Fruit fly (Drosophila melanogaster) whole organism, wandering third instar larva: ENCODE measurements around the gene spri.

ENCODE experiments used
- Abd-B ChIP-seq: fragments of >200 bp; optimal IDR thresholded peaks from 2 replicates; lab custom pipeline; 2017; ENCODE audit warnings: missing biosample characterization, missing genetic modification characterization
- CG32264 ChIP-seq: fragments of 200-800 bp; sonication (Bioruptor generic); optimal IDR thresholded peaks from 2 replicates; lab custom pipeline; 2016; ENCODE audit warnings: missing biosample characterization, missing genetic modification characterization
- CG9705 ChIP-seq: fragments of 200-800 bp; sonication (Bioruptor generic); optimal IDR thresholded peaks from 2 replicates; lab custom pipeline; 2018; ENCODE audit warnings: missing biosample characterization, mild to moderate bottlenecking, missing genetic modification characterization
- CrebA ChIP-seq: fragments of 200-800 bp; sonication (Bioruptor generic); optimal IDR thresholded peaks from 2 replicates; lab custom pipeline; 2016; ENCODE audit warnings: missing biosample characterization, mild to moderate bottlenecking, missing genetic modification characterization, borderline replicate concordance
- Dfd ChIP-seq: fragments of >200 bp; optimal IDR thresholded peaks from 2 replicates; lab custom pipeline; 2017; ENCODE audit warnings: missing biosample characterization, missing genetic modification characterization
- Dif ChIP-seq: fragments of 200-275, 200-300 bp; sonication (Bioruptor generic); optimal IDR thresholded peaks from 2 replicates; lab custom pipeline; 2018; ENCODE audit warnings: missing biosample characterization, missing genetic modification characterization; ENCODE audit not compliant: partially characterized antibody
- GATAd ChIP-seq: sonication (Bioruptor generic); optimal IDR thresholded peaks from 2 replicates; lab custom pipeline; 2016; ENCODE audit warnings: missing biosample characterization, missing genetic modification characterization
- HLH106 ChIP-seq: fragments of 200-800 bp; optimal IDR thresholded peaks from 3 replicates; lab custom pipeline; 2019; ENCODE audit warnings: missing biosample characterization, mild to moderate bottlenecking, missing genetic modification characterization, moderate library complexity
- Hnf4 ChIP-seq: fragments of 200-800 bp; sonication (Bioruptor generic); optimal IDR thresholded peaks from 2 replicates; lab custom pipeline; 2016; ENCODE audit warnings: missing biosample characterization, mild to moderate bottlenecking, missing genetic modification characterization
- Hr78 ChIP-seq: fragments of >200 bp; optimal IDR thresholded peaks from 2 replicates; lab custom pipeline; 2017; ENCODE audit warnings: missing biosample characterization, missing genetic modification characterization
- Hr83 ChIP-seq: fragments of 200-300 bp; sonication (Bioruptor generic); optimal IDR thresholded peaks from 2 replicates; lab custom pipeline; 2016; ENCODE audit warnings: missing biosample characterization, mild to moderate bottlenecking, missing genetic modification characterization, moderate library complexity; ENCODE audit not compliant: poor library complexity, severe bottlenecking
- Jra ChIP-seq: sonication (Bioruptor generic); optimal IDR thresholded peaks from 2 replicates; lab custom pipeline; 2016; ENCODE audit warnings: missing biosample characterization, missing genetic modification characterization
- Myc ChIP-seq: fragments of >200 bp; optimal IDR thresholded peaks from 2 replicates; lab custom pipeline; 2017
- N ChIP-seq: fragments of >200 bp; optimal IDR thresholded peaks from 2 replicates; lab custom pipeline; 2018; ENCODE audit warnings: missing biosample characterization, missing external identifiers, missing genetic modification characterization
- OdsH ChIP-seq: fragments of 200-800 bp; sonication (Bioruptor generic); optimal IDR thresholded peaks from 2 replicates; lab custom pipeline; 2016; ENCODE audit warnings: missing biosample characterization, mild to moderate bottlenecking, missing genetic modification characterization
- Sp1 ChIP-seq: fragments of 200-800 bp; sonication (Bioruptor generic); optimal IDR thresholded peaks from 3 replicates; lab custom pipeline; 2019; ENCODE audit warnings: missing biosample characterization, mild to moderate bottlenecking, missing genetic modification characterization, moderate library complexity
- br ChIP-seq: fragments of 200-800 bp; sonication (Bioruptor generic); optimal IDR thresholded peaks from 2 replicates; lab custom pipeline; 2016; ENCODE audit warnings: missing biosample characterization, missing genetic modification characterization
- brk ChIP-seq: fragments of 200-800 bp; sonication (Bioruptor generic); optimal IDR thresholded peaks from 2 replicates; lab custom pipeline; 2016; ENCODE audit warnings: missing biosample characterization, mild to moderate bottlenecking, missing genetic modification characterization
- dl ChIP-seq, 2 experiments: fragments of 175-275, 200-275 bp in 1 of 2; fragments of 200-275 bp in 1 of 2; sonication (Bioruptor generic); optimal IDR thresholded peaks; lab custom pipeline; 2018; ENCODE audit warnings: mild to moderate bottlenecking in 2 of 2, missing biosample characterization in 2 of 2, missing genetic modification characterization in 2 of 2, moderate library complexity in 2 of 2; ENCODE audit not compliant: partially characterized antibody in 2 of 2, insufficient read depth in 1 of 2
- dmrt93B ChIP-seq: fragments of 200-800 bp; sonication (Bioruptor generic); optimal IDR thresholded peaks from 2 replicates; lab custom pipeline; 2018; ENCODE audit warnings: missing biosample characterization, mild to moderate bottlenecking, missing genetic modification characterization
- dsf ChIP-seq: sonication (Bioruptor generic); optimal IDR thresholded peaks from 2 replicates; lab custom pipeline; 2016; ENCODE audit warnings: missing biosample characterization, missing genetic modification characterization, borderline replicate concordance
- ey ChIP-seq: fragments of 200-800 bp; sonication (Bioruptor generic); optimal IDR thresholded peaks from 2 replicates; lab custom pipeline; 2016; ENCODE audit warnings: missing biosample characterization, missing genetic modification characterization
- foxo ChIP-seq, 2 experiments: fragments of 200-800 bp; sonication (Bioruptor generic); optimal IDR thresholded peaks; 2 replicates in 1 of 2; 3 replicates in 1 of 2; lab custom pipeline; 2016 to 2017; ENCODE audit warnings: missing biosample characterization in 2 of 2, missing genetic modification characterization in 2 of 2
- fru ChIP-seq: fragments of 200-800 bp; sonication (Bioruptor generic); optimal IDR thresholded peaks from 3 replicates; lab custom pipeline; 2016; ENCODE audit warnings: missing biosample characterization, mild to moderate bottlenecking, missing genetic modification characterization
- h ChIP-seq: fragments of 200-800 bp; sonication (Bioruptor generic); optimal IDR thresholded peaks from 3 replicates; lab custom pipeline; 2016; ENCODE audit warnings: missing biosample characterization, mild to moderate bottlenecking, missing genetic modification characterization
- jim ChIP-seq: fragments of 175-275, 200-325 bp; sonication (Bioruptor generic); optimal IDR thresholded peaks from 2 replicates; lab custom pipeline; 2016; ENCODE audit warnings: missing biosample characterization, mild to moderate bottlenecking, missing genetic modification characterization
- lola ChIP-seq: fragments of >200 bp; optimal IDR thresholded peaks from 2 replicates; lab custom pipeline; 2017; ENCODE audit warnings: missing biosample characterization, missing genetic modification characterization
- pan ChIP-seq: fragments of >200 bp; optimal IDR thresholded peaks from 2 replicates; lab custom pipeline; 2017
- psq ChIP-seq: fragments of 200-800 bp; sonication (Bioruptor generic); optimal IDR thresholded peaks from 3 replicates; lab custom pipeline; 2017; ENCODE audit warnings: missing biosample characterization, mild to moderate bottlenecking, missing genetic modification characterization, moderate library complexity
- rgr ChIP-seq: fragments of 200-800 bp; sonication (Bioruptor generic); optimal IDR thresholded peaks from 3 replicates; lab custom pipeline; 2016; ENCODE audit warnings: missing biosample characterization, mild to moderate bottlenecking, missing genetic modification characterization
- sage ChIP-seq: fragments of 200-800 bp; sonication (Bioruptor generic); optimal IDR thresholded peaks from 2 replicates; lab custom pipeline; 2016; ENCODE audit warnings: missing biosample characterization, mild to moderate bottlenecking, missing genetic modification characterization
- tai ChIP-seq: sonication (Bioruptor generic); optimal IDR thresholded peaks from 2 replicates; lab custom pipeline; 2016; ENCODE audit warnings: missing biosample characterization, missing genetic modification characterization
- usp ChIP-seq: fragments of >200 bp; optimal IDR thresholded peaks from 2 replicates; lab custom pipeline; 2017; ENCODE audit warnings: missing biosample characterization, missing genetic modification characterization
- woc ChIP-seq: sonication (Bioruptor generic); optimal IDR thresholded peaks from 2 replicates; lab custom pipeline; 2016; ENCODE audit warnings: missing biosample characterization, mild to moderate bottlenecking, missing genetic modification characterization

spri gene

dm6 chrX:10557432-10557831 is 27.8 kb downstream of the spri start:
- no peak for TF ChIP-seq Abd-B (GFP tag; lab: Kevin White, UChicago)
- TF ChIP-seq Sp1 (GFP tag; lab: Kevin White, UChicago) = peak; percentile 70
- peak; percentile 56 for TF ChIP-seq ey (GFP tag; lab: Kevin White, UChicago)
- no peak for TF ChIP-seq usp (GFP tag; lab: Kevin White, UChicago)
- TF ChIP-seq CG32264 (GFP tag; lab: Kevin White, UChicago) = peak; percentile 13
- no peak for TF ChIP-seq N (GFP tag; lab: Kevin White, UChicago)
- TF ChIP-seq lola (GFP tag; lab: Kevin White, UChicago) = no peak
- TF ChIP-seq dmrt93B = peak; percentile 76
- TF ChIP-seq pan = no peak
- peak; percentile 74 for TF ChIP-seq br
- TF ChIP-seq Dfd (GFP tag; lab: Kevin White, UChicago) = no peak
- TF ChIP-seq CrebA (GFP tag; lab: Kevin White, UChicago) = no peak
- TF ChIP-seq woc = peak; percentile 52
- peak; percentile 76 for TF ChIP-seq psq (GFP tag; lab: Kevin White, UChicago)
- TF ChIP-seq CG9705 (GFP tag; lab: Kevin White, UChicago) = peak; percentile 54
- peak in 1 of 2 experiments; percentile 74 for TF ChIP-seq foxo (GFP tag; optimal IDR thresholded peaks at IDR 0.05; lab: Kevin White, UChicago)
- TF ChIP-seq brk = peak; percentile 26
- no peak for TF ChIP-seq Hr83
- peak; percentile 76 for TF ChIP-seq fru (GFP tag; lab: Kevin White, UChicago)
- TF ChIP-seq tai (GFP tag; lab: Kevin White, UChicago) = peak; percentile 18
- peak; percentile 72 for TF ChIP-seq sage (GFP tag; lab: Kevin White, UChicago)
- peak; percentile 71 for TF ChIP-seq HLH106 (tag; lab: Kevin White, UChicago)
- TF ChIP-seq rgr (GFP tag; lab: Kevin White, UChicago) = peak; percentile 71
- peak; percentile 62 for TF ChIP-seq Hnf4 (GFP tag; lab: Kevin White, UChicago)
- peak; percentile 69 for TF ChIP-seq OdsH (GFP tag; lab: Kevin White, UChicago)
- peak; percentile 81 for TF ChIP-seq h (GFP tag; lab: Kevin White, UChicago)

- TF ChIP-seq Hr78 (GFP tag; lab: Kevin White, UChicago) (no peak), Sp1 (GFP tag; lab: Kevin White, UChicago) (no peak), Jra (GFP tag; lab: Kevin White, UChicago) (no peak), foxo (GFP tag; optimal IDR thresholded peaks at IDR 0.05; lab: Kevin White, UChicago) (no peak), dsf (no peak), rgr (GFP tag; lab: Kevin White, UChicago) (no peak), CrebA (GFP tag; lab: Kevin White, UChicago) (no peak), pan (no peak), N (GFP tag; lab: Kevin White, UChicago) (no peak), psq (GFP tag; lab: Kevin White, UChicago) (no peak), OdsH (GFP tag; lab: Kevin White, UChicago) (no peak), Myc (no peak), fru (GFP tag; lab: Kevin White, UChicago) (no peak), jim (GFP tag; lab: Kevin White, UChicago) (no peak), sage (GFP tag; lab: Kevin White, UChicago) (no peak), HLH106 (tag; lab: Kevin White, UChicago) (no peak)
Measured at dm6 chrX:10549050-10549449, 36.2 kb downstream of the spri start.

dm6 chrX:10547857-10548135 is 37.4 kb downstream of the spri start:
- TF ChIP-seq dsf (no peak), CG32264 (GFP tag; lab: Kevin White, UChicago) (no peak), Dif (GFP tag; lab: Kevin White, UChicago) (no peak), jim (GFP tag; lab: Kevin White, UChicago) (no peak), rgr (GFP tag; lab: Kevin White, UChicago) (no peak), GATAd (GFP tag; lab: Kevin White, UChicago) (no peak), usp (GFP tag; lab: Kevin White, UChicago) (no peak), brk (no peak), Hr78 (GFP tag; lab: Kevin White, UChicago) (no peak), dl (GFP tag; optimal IDR thresholded peaks at IDR 0.05; lab: Kevin White, UChicago; ENCODE audit: insufficient read depth in 1 of 2, partially characterized antibody in 2 of 2) (no peak), Abd-B (GFP tag; lab: Kevin White, UChicago) (no peak), woc (no peak)
- TF ChIP-seq, all 38 proteins: peak for 0
